Fruit fly (Drosophila melanogaster): ENCODE data around the gene CG33764.

DNA sequence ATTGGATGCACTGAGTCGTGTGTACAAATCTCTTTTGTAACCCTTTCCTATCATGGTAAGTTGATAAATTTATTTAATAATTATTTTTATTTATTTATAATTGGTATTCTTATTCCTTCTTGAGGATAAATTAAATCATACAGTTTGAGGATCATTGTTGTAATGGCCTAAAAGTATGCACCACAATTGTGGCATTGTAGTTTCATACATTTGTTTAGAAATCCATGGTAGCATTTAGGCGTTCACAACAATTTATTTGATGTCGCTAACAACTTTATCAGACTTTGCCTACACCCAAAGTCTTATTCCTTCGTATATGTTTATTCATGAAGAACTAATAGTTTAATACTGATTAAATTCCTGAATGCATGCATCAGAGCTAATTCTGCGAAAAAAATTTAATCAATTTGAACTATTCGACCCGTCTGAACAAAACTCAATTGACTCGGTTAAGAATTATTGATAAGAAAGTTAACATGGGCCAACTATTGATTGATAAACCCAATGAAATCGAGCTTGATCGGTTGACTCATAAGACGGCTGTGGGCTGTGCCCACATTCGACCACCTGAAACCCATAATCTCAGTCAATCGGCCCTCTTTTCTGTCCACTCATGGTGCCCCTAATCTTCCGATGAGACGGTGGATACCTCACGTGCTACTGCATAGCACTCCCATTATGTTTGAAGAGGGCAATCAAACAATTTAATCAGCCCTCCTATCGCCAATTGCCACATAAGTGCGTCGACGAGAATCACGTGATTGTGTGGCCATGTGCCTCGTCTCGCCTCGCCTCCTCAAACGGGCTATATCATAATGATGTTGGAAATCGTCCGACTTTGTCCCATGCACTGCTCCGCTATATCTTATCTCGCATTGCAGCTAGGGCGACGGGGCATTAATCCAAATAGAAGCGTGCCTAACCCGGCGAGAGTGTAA is 47.7 kb downstream of the CG33764 start:
- TF ChIP-seq CG17186 (GFP tag; optimal IDR thresholded peaks at IDR 0.05) = no peak
- no peak for TF ChIP-seq CoRest (tag; optimal IDR thresholded peaks at IDR 0.05)
- TF ChIP-seq CG8478 (optimal IDR thresholded peaks at IDR 0.05) = no peak
- TF ChIP-seq D19B (GFP tag; optimal IDR thresholded peaks at IDR 0.05) = no peak
- TF ChIP-seq usp (GFP tag; optimal IDR thresholded peaks at IDR 0.05) = no peak
- no peak for TF ChIP-seq bbx (GFP tag; IDR thresholded peaks at IDR 0.05; ENCODE audit: partially characterized antibody)
- TF ChIP-seq Bgb (GFP tag; IDR thresholded peaks at IDR 0.05; ENCODE audit: partially characterized antibody) = no peak; the same call in 1 of the 2 replicates
- no peak for TF ChIP-seq NK7.1 (GFP tag; optimal IDR thresholded peaks at IDR 0.05)
- no peak for TF ChIP-seq CG10267 (tag; optimal IDR thresholded peaks at IDR 0.05)
- TF ChIP-seq bab2 (GFP tag; optimal IDR thresholded peaks at IDR 0.05) = no peak
- TF ChIP-seq kni (GFP tag; optimal IDR thresholded peaks at IDR 0.05) = no peak
- no peak for TF ChIP-seq Nf-YC (tag; optimal IDR thresholded peaks at IDR 0.05)
